Worm (Caenorhabditis elegans): ENCODE measurements around the gene C15H9.3.

- TF ChIP-seq ztf-11 (tag; optimal IDR thresholded peaks at IDR 0.05) (no peak), lsy-2 (tag; optimal IDR thresholded peaks at IDR 0.05) (no peak), zip-8 (tag; optimal IDR thresholded peaks at IDR 0.05) (no peak), nhr-237 (tag; optimal IDR thresholded peaks at IDR 0.05) (no peak), lin-13 (tag; optimal IDR thresholded peaks at IDR 0.05) (no peak), snpc-4 (tag; optimal IDR thresholded peaks at IDR 0.05) (no peak), ces-1 (GFP tag; optimal IDR thresholded peaks at IDR 0.05) (no peak), unc-39 (tag; optimal IDR thresholded peaks at IDR 0.05) (no peak), unc-62 (GFP tag; optimal IDR thresholded peaks at IDR 0.05) (no peak), sptf-1 (tag; optimal IDR thresholded peaks at IDR 0.05) (no peak), elt-3 (tag; optimal IDR thresholded peaks at IDR 0.05) (no peak), ham-2 (GFP tag; optimal IDR thresholded peaks at IDR 0.05) (no peak)
Observed at ce11 chrX:6150449-6150848, 34.8 kb downstream of the C15H9.3 start, which contains the start of gene tag-275.

Measured in whole organism, mixed stage, embryonic.